Worm (Caenorhabditis elegans) whole organism, mixed stage, embryonic: ENCODE results near the gene cal-2.
A peak's percentile ranks its signal among the peaks of the same experiment; 100 is the strongest.

Experiments used
- M03D4.4 ChIP-seq: sonication (generic microtip); optimal IDR thresholded peaks from 2 replicates; lab custom pipeline; 2017; ENCODE audit warnings: mild to moderate bottlenecking, missing genetic modification characterization, missing compliant biosample characterization
- blmp-1 ChIP-seq: fragments of 150-350 bp; optimal IDR thresholded peaks from 2 replicates; lab custom pipeline; 2014; ENCODE audit warnings: missing biosample characterization, missing genetic modification characterization
- ceh-39 ChIP-seq: fragments of 150-350 bp; optimal IDR thresholded peaks from 2 replicates; lab custom pipeline; 2014; ENCODE audit warnings: missing biosample characterization, missing genetic modification characterization
- ceh-43 ChIP-seq: fragments of 200-800 bp; sonication (Bioruptor generic); optimal IDR thresholded peaks from 2 replicates; lab custom pipeline; 2018; ENCODE audit warnings: mild to moderate bottlenecking, missing genetic modification characterization, moderate library complexity, missing compliant biosample characterization
- ceh-83 ChIP-seq: fragments of 200-800 bp; sonication (Bioruptor generic); optimal IDR thresholded peaks from 2 replicates; lab custom pipeline; 2018; ENCODE audit warnings: mild to moderate bottlenecking, missing genetic modification characterization, missing compliant biosample characterization
- ces-1 ChIP-seq: fragments of 150-350 bp; optimal IDR thresholded peaks from 2 replicates; lab custom pipeline; 2014; ENCODE audit warnings: missing biosample characterization, missing genetic modification reagents, missing genetic modification characterization
- drap-1 ChIP-seq: fragments of 200-800 bp; sonication (Bioruptor generic); optimal IDR thresholded peaks from 3 replicates; lab custom pipeline; 2018; ENCODE audit warnings: mild to moderate bottlenecking, missing genetic modification characterization, missing compliant biosample characterization
- elt-1 ChIP-seq: sonication (generic microtip); optimal IDR thresholded peaks from 2 replicates; lab custom pipeline; 2017; ENCODE audit warnings: missing genetic modification characterization, mild to moderate bottlenecking, missing compliant biosample characterization, antibody characterized with exemption, moderate library complexity, borderline replicate concordance; ENCODE audit not compliant: insufficient read depth
- elt-3 ChIP-seq: fragments of 150-350 bp; optimal IDR thresholded peaks from 2 replicates; lab custom pipeline; 2014; ENCODE audit warnings: missing biosample characterization, missing genetic modification characterization
- flh-1 ChIP-seq: fragments of 200-800 bp; sonication (Bioruptor generic); optimal IDR thresholded peaks from 2 replicates; lab custom pipeline; 2018; ENCODE audit warnings: mild to moderate bottlenecking, missing genetic modification characterization, moderate library complexity, missing compliant biosample characterization
- ham-2 ChIP-seq: fragments of 200-800 bp; sonication (Bioruptor generic); optimal IDR thresholded peaks from 2 replicates; lab custom pipeline; 2018; ENCODE audit warnings: mild to moderate bottlenecking, missing genetic modification characterization, missing compliant biosample characterization
- lin-13 ChIP-seq: fragments of 150-350 bp; optimal IDR thresholded peaks from 2 replicates; lab custom pipeline; 2014; ENCODE audit warnings: missing biosample characterization, missing genetic modification characterization
- lin-32 ChIP-seq: fragments of 200-800 bp; sonication (Bioruptor generic); optimal IDR thresholded peaks from 2 replicates; lab custom pipeline; 2018; ENCODE audit warnings: mild to moderate bottlenecking, missing genetic modification characterization, missing compliant biosample characterization
- lsy-2 ChIP-seq: fragments of 150-350 bp; optimal IDR thresholded peaks from 2 replicates; lab custom pipeline; 2014; ENCODE audit warnings: missing biosample characterization, missing genetic modification characterization
- mab-5 ChIP-seq: fragments of 150-350 bp; optimal IDR thresholded peaks from 2 replicates; lab custom pipeline; 2014; ENCODE audit warnings: missing biosample characterization, missing genetic modification characterization
- mep-1 ChIP-seq: fragments of 150-350 bp; optimal IDR thresholded peaks from 2 replicates; lab custom pipeline; 2017; ENCODE audit warnings: missing biosample characterization, missing genetic modification reagents, missing genetic modification characterization, inconsistent platforms
- mls-2 ChIP-seq: sonication (generic microtip); optimal IDR thresholded peaks from 2 replicates; lab custom pipeline; 2016; ENCODE audit warnings: mild to moderate bottlenecking, missing genetic modification characterization, moderate library complexity, missing compliant biosample characterization
- nhr-12 ChIP-seq: fragments of 150-350 bp; optimal IDR thresholded peaks from 2 replicates; lab custom pipeline; 2014; ENCODE audit warnings: missing biosample characterization, missing genetic modification characterization
- nhr-2 ChIP-seq: fragments of 150-350 bp; optimal IDR thresholded peaks from 2 replicates; lab custom pipeline; 2014; ENCODE audit warnings: missing biosample characterization, missing genetic modification characterization
- nhr-28 ChIP-seq: fragments of 150-350 bp; optimal IDR thresholded peaks from 2 replicates; lab custom pipeline; 2014; ENCODE audit warnings: missing biosample characterization, missing genetic modification characterization
- nhr-76 ChIP-seq: sonication (generic microtip); optimal IDR thresholded peaks from 2 replicates; lab custom pipeline; 2017; ENCODE audit warnings: missing biosample characterization, missing genetic modification characterization
- pha-4 ChIP-seq: fragments of 150-350 bp; optimal IDR thresholded peaks from 2 replicates; lab custom pipeline; 2018; ENCODE audit warnings: missing biosample characterization, missing genetic modification reagents, missing genetic modification characterization
- sem-2 ChIP-seq: fragments of 200-800 bp; sonication (Bioruptor generic); optimal IDR thresholded peaks from 2 replicates; lab custom pipeline; 2018; ENCODE audit warnings: mild to moderate bottlenecking, missing genetic modification characterization, missing compliant biosample characterization
- sptf-1 ChIP-seq: sonication (generic microtip); optimal IDR thresholded peaks from 2 replicates; lab custom pipeline; 2017; ENCODE audit warnings: mild to moderate bottlenecking, missing genetic modification characterization, moderate library complexity, missing compliant biosample characterization
- tbx-8 ChIP-seq: fragments of 200-800 bp; sonication (Bioruptor generic); optimal IDR thresholded peaks from 2 replicates; lab custom pipeline; 2018; ENCODE audit warnings: mild to moderate bottlenecking, missing genetic modification characterization, moderate library complexity, missing compliant biosample characterization
- unc-120 ChIP-seq: sonication (generic microtip); optimal IDR thresholded peaks from 2 replicates; lab custom pipeline; 2017; ENCODE audit warnings: missing genetic modification characterization, missing compliant biosample characterization; ENCODE audit not compliant: poor library complexity, severe bottlenecking
- unc-62 ChIP-seq: fragments of 150-350 bp; optimal IDR thresholded peaks from 2 replicates; lab custom pipeline; 2014; ENCODE audit warnings: missing biosample characterization, missing genetic modification reagents, missing genetic modification characterization
- zip-8 ChIP-seq: fragments of 150-350 bp; optimal IDR thresholded peaks from 2 replicates; lab custom pipeline; 2014; ENCODE audit warnings: missing biosample characterization, missing genetic modification characterization
- ztf-11 ChIP-seq: fragments of 150-350 bp; optimal IDR thresholded peaks from 2 replicates; lab custom pipeline; 2014; ENCODE audit warnings: missing biosample characterization, missing genetic modification characterization

cal-2 gene

DNA sequence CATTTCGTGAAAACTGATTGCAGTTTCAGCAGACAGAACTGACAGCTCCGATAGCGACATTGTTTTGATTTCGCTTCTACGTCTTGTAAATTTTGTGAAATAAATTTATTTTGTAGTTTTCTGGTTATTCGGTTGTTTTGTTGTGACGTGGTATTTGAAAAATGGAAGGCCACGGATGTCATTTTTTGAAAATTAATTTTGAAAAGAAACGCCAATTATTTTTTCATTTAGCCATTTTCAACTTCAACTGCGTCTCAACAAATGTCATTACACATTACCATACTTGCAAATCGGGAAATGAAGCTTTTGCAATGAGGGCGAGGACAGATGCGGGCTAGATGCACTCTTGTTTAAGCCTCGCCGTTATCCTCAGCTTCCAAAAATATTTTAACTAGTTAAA, 27.4 kb downstream of the cal-2 start, which contains the start of gene C18E9.8:
Gene C18E9.8, minus strand, starts transcription at position 101 of the 400 bp plus-strand sequence.
- TF ChIP-seq nhr-12 (tag; lab: Kevin White, UChicago) (no peak), ceh-39 (tag; lab: Kevin White, UChicago) (no peak), M03D4.4 (no peak), lin-32 (GFP tag; lab: Kevin White, UChicago) (no peak), mab-5 (tag; lab: Kevin White, UChicago) (no peak), nhr-2 (no peak), elt-1 (tag; lab: Kevin White, UChicago) (no peak), ceh-83 (GFP tag; lab: Kevin White, UChicago) (no peak), elt-3 (tag; lab: Kevin White, UChicago) (no peak), ceh-43 (no peak), nhr-28 (no peak), ces-1 (GFP tag; lab: Kevin White, UChicago) (no peak), unc-120 (tag; lab: Kevin White, UChicago) (no peak), drap-1 (GFP tag; lab: Kevin White, UChicago) (no peak), sem-2 (GFP tag; lab: Kevin White, UChicago) (no peak), mep-1 (tag; lab: Kevin White, UChicago) (no peak), lsy-2 (tag; lab: Kevin White, UChicago) (no peak), mls-2 (no peak), zip-8 (tag; lab: Kevin White, UChicago) (no peak), lin-13 (tag; lab: Kevin White, UChicago) (no peak)
- TF ChIP-seq, all 35 proteins: peak for 0

DNA sequence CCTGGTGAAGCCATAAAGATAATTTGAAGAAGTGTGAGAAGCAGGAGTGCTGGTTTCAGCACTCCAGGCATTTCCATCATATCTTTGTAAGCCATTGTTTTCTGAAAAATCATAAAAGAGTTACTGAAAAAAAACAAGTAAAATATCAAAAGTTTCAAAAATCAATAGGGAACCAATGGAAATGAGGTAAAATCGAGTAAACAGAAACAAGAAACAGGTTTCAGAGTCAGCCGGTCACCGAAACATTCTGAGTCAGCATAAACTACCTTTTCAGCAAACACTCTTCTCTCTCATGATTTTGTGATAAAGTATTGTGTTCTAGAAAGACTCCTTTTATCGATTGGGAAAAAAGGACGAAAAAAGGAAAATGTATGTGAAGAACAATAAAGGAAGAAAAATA, 28.9 kb downstream of the cal-2 start, which contains the start of gene C18E9.9:
Gene C18E9.9, minus strand, starts transcription at position 101 of the 400 bp plus-strand sequence.
- TF ChIP-seq nhr-28 (no peak), ceh-83 (GFP tag; lab: Kevin White, UChicago) (no peak), ceh-43 (no peak), mls-2 (no peak), ham-2 (no peak), nhr-2 (no peak), ces-1 (GFP tag; lab: Kevin White, UChicago) (no peak), ceh-39 (tag; lab: Kevin White, UChicago) (no peak), tbx-8 (GFP tag; lab: Kevin White, UChicago) (no peak), nhr-76 (tag; lab: Kevin White, UChicago) (no peak), ztf-11 (tag; lab: Kevin White, UChicago) (no peak), nhr-12 (tag; lab: Kevin White, UChicago) (no peak), lin-13 (tag; lab: Kevin White, UChicago) (no peak), flh-1 (GFP tag; lab: Kevin White, UChicago) (no peak), lin-32 (GFP tag; lab: Kevin White, UChicago) (no peak), mab-5 (tag; lab: Kevin White, UChicago) (no peak), unc-120 (tag; lab: Kevin White, UChicago) (no peak), blmp-1 (tag; lab: Kevin White, UChicago) (no peak), zip-8 (tag; lab: Kevin White, UChicago) (no peak), pha-4 (tag; lab: Kevin White, UChicago) (no peak)
- TF ChIP-seq, all 35 proteins: peak for 0

DNA sequence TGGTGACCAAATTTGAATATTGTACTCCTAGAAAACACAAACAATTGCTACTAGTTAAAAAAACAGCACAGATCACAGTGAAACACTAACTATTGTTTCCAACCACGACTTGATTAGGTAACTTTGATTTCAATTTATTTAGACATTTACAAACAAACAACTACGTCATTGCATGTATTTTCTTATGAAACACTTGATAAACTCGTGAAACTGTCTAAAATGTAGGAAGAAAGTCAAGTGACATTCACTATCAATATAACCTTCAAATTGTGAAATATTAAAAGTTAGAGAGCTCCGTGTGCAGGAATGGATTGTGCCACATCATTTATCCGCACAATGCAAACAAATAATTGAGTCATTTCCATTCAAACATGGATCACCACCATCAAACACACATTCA, 29.8 kb downstream of the cal-2 start:
- no peak for TF ChIP-seq lin-13 (tag; lab: Kevin White, UChicago)
- no peak for TF ChIP-seq ceh-39 (tag; lab: Kevin White, UChicago)
- no peak for TF ChIP-seq mls-2
- TF ChIP-seq elt-3 (tag; lab: Kevin White, UChicago): no peak
- no peak for TF ChIP-seq sptf-1
- no peak for TF ChIP-seq tbx-8 (GFP tag; lab: Kevin White, UChicago)
- TF ChIP-seq drap-1 (GFP tag; lab: Kevin White, UChicago): no peak

DNA sequence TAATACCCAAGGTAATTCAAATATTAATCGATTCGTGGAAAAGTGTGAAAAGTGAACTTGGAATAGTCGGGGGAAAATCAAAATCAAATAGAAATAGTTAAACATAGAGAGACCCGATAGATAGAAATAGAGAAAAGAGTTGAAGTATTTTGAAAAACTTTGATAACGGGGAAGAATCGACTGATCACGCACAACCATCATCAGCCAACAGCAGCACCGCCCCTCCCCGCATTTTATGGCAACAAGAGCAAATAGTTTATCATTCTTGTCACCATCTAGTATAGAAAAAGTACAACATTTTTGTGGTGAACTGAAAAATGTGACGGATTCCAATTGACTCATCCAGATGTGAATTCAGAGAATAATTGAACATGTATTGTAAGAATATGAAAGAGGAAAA, 31.1 kb downstream of the cal-2 start:
- TF ChIP-seq lsy-2 (tag; lab: Kevin White, UChicago) (no peak), elt-3 (tag; lab: Kevin White, UChicago) (no peak), lin-32 (GFP tag; lab: Kevin White, UChicago) (no peak)

DNA sequence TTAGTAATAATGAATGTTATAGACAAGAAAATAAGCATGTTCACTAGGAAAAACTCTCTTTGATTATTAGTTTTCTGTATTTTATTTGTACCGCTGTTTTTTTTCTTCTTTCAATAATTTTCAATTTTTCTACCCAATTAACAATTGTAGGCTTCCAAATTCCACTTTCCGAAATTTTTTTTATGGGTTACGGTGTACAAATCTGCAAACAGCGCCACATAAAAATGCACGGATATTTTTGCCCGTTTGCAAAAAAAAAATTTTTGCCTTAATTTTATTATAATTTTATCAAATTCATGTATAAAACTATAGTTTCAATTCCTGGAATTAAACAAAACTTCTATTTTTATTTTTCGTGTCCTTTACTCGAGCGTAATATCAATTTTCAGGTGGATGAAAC, 32.3 kb downstream of the cal-2 start, which contains the start of gene ooc-5:
Gene ooc-5, plus strand, starts transcription at position 381 of the 400 bp plus-strand sequence.
- TF ChIP-seq ces-1 (GFP tag; lab: Kevin White, UChicago) (peak; percentile 19), unc-62 (no peak), mep-1 (tag; lab: Kevin White, UChicago) (no peak), lsy-2 (tag; lab: Kevin White, UChicago) (peak; percentile 93), ceh-43 (no peak), M03D4.4 (no peak), ceh-39 (tag; lab: Kevin White, UChicago) (no peak), ham-2 (no peak), elt-1 (tag; lab: Kevin White, UChicago) (no peak)
